Fruit fly (Drosophila melanogaster): ENCODE results near the gene Plap.

DNA sequence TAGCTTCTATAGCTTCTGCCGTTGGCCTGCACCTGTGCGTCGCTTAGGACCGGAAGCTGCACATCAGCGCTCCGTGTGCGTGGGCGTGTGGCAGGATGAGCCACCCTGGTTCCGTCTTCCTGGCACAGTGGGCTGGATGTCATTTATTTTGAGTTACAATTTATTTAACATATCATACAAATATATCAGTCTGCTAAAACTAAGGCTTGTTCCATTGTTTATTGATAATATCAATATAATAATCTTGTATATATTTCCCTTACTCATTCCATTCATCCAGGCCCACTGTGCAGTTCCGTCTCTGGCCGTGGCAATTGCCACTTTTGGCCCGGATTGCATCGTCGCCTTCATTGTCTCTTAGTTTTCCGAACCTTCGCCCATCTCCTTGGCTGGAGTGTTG is 44.3 kb upstream of the Plap start:
- TF ChIP-seq h (optimal IDR thresholded peaks at IDR 0.05), result no peak
- TF ChIP-seq insv (optimal IDR thresholded peaks at IDR 0.05), result no peak
- TF ChIP-seq ttk (optimal IDR thresholded peaks at IDR 0.05), result no peak
- TF ChIP-seq psq (optimal IDR thresholded peaks at IDR 0.05), result no peak
- no peak for TF ChIP-seq Myc (optimal IDR thresholded peaks at IDR 0.05)
- no peak for TF ChIP-seq Sin3A (optimal IDR thresholded peaks at IDR 0.05)
